Fruit fly (Drosophila melanogaster) whole organism: ENCODE measurements around the gene Svip.

Experiments
- CG8478 ChIP-seq: fragments of >200 bp; optimal IDR thresholded peaks from 2 replicates; lab custom pipeline; 2018; ENCODE audit warnings: inconsistent platforms
- Dll ChIP-seq: fragments of >200 bp; optimal IDR thresholded peaks from 2 replicates; lab custom pipeline; 2017
- EcR ChIP-seq, 2 experiments: fragments of >200 bp; optimal IDR thresholded peaks; 2 replicates each; lab custom pipeline; 2017; ENCODE audit warnings: missing biosample characterization in 2 of 2, missing genetic modification characterization in 2 of 2, missing genetic modification reagents in 2 of 2
- pan ChIP-seq: fragments of >200 bp; optimal IDR thresholded peaks from 2 replicates; lab custom pipeline; 2017
- psq ChIP-seq: fragments of >200 bp; optimal IDR thresholded peaks from 2 replicates; lab custom pipeline; 2017
- usp ChIP-seq: fragments of >200 bp; optimal IDR thresholded peaks from 2 replicates; lab custom pipeline; 2017; ENCODE audit warnings: missing biosample characterization, missing genetic modification characterization, mixed read lengths

Svip gene

DNA sequence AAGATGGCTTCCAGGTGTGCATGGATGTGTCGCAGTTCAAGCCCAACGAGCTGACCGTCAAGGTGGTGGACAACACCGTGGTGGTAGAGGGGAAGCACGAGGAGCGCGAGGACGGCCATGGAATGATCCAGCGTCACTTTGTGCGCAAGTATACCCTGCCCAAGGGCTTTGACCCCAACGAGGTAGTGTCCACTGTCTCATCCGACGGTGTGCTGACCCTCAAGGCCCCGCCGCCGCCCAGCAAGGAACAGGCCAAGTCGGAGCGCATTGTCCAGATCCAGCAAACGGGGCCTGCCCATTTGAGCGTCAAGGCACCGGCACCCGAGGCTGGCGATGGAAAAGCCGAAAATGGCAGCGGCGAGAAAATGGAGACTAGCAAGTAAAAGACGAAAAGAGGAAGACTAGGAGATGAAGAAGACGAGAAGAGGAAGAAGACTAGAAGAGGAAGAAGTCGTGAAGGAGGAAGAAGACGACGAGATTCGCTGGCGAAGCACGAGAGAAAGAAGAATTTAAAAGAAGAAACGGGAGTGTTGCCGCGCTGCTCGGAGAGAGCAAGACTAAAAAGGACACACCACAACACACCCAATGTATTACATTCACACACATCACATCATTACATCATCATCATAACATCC lies 25.8 kb downstream of the Svip start:
- TF ChIP-seq psq (lab: Kevin White, UChicago) (no peak), EcR (GFP tag; optimal IDR thresholded peaks at IDR 0.05; lab: Kevin White, UChicago) (peak in 1 of 2 experiments; percentile 17)

DNA sequence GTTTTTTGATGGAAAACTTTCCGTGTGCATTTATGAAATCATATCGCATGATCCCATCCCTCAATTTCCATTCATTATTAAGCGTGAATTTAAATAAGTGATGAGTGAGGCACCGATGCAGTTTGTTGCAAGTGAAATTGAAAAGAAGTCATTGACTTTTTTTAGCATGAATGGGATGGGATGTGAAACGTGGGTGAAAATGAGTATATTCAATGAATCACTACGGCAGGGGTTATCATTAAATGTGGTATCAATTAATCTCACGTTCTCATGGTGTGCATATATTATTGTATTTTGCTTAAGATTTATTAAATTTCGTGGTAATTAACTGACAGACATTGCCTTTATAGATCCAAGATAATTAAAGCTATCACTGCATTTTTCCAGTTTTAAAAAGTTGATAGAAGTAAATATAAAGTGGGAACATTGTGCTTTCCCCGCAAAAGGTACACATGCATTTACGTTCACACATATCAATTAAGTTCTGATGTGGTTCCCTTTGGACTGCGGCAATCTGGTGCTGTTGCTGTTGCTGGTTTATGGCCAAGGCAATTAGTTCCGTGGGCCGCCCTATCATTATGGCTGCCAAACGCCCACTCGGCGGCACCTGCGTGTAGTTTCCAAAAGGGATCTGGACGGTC lies 32.7 kb downstream of the Svip start:
- no peak for TF ChIP-seq CG8478
- TF ChIP-seq pan (lab: Kevin White, UChicago), result no peak
- no peak for TF ChIP-seq usp (GFP tag; lab: Kevin White, UChicago)
- TF ChIP-seq Dll (lab: Kevin White, UChicago), result no peak
- TF ChIP-seq psq (lab: Kevin White, UChicago), result no peak
- no peak for TF ChIP-seq EcR (GFP tag; optimal IDR thresholded peaks at IDR 0.05; lab: Kevin White, UChicago)

DNA sequence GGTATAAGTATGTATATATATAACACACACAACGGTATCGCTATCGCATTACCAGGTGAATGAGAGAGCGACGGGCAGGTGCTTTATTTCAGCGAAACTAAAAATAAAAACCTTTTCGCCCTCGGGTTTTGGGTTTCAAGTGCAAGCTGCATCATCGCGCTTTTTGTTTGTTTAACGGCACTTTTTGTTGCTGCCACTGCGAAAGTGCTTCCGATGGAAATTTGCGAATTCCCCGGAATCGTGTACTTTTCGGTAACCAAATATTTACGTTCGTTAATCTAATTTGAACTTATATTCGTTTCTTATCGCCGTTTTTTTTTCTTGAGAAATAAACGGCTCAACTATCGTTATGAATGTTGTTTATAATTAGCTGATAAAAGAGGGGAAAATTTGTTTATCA lies 37.2 kb downstream of the Svip start:
- TF ChIP-seq usp (GFP tag; lab: Kevin White, UChicago) (no peak), pan (lab: Kevin White, UChicago) (no peak), Dll (lab: Kevin White, UChicago) (no peak), psq (lab: Kevin White, UChicago) (no peak), EcR (GFP tag; optimal IDR thresholded peaks at IDR 0.05; lab: Kevin White, UChicago) (no peak), CG8478 (no peak)

DNA sequence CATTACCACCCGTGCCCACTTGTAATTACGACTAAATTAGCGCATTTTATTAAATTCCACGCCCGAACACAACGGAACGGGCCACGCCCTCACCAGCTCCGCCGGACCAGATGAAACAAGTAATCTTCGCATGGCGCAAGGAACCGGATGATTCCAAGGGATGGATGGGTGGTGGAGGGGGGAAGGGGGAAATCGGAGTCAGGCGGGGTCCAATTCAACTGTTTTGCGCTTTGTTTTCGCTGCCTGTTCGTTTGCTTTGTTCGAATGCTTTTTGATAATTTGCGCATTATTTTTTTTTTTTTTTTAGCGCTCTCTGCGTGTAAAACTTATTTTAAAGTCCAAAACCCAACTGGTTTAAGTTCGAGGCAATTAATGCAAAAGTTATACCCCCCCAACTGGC lies 37.9 kb downstream of the Svip start:
- TF ChIP-seq EcR (GFP tag; optimal IDR thresholded peaks at IDR 0.05; lab: Kevin White, UChicago), result no peak
- no peak for TF ChIP-seq Dll (lab: Kevin White, UChicago)
- no peak for TF ChIP-seq psq (lab: Kevin White, UChicago)
- TF ChIP-seq pan (lab: Kevin White, UChicago), result no peak
- no peak for TF ChIP-seq usp (GFP tag; lab: Kevin White, UChicago)
- TF ChIP-seq CG8478, result no peak

DNA sequence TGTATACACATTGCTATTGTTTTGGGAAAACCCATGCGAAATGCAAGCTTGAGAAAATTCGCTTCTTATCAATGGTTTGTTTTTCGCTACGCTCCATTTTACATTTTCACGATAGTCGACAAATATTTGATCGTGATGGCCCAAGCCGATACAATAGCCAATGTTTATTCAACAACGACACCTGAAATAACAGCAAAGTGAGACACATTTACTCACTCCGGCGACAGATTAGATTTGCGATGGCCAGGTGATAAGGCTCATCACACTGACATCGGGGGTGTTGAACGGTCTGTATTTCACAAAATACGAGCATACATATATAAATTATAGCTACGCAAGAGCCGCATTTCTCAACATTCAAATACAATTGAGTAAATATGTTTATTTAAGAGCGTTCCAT lies 38.4 kb downstream of the Svip start:
- TF ChIP-seq Dll (lab: Kevin White, UChicago), result no peak
- TF ChIP-seq EcR (GFP tag; optimal IDR thresholded peaks at IDR 0.05; lab: Kevin White, UChicago), result no peak
- no peak for TF ChIP-seq CG8478
- no peak for TF ChIP-seq usp (GFP tag; lab: Kevin White, UChicago)
- no peak for TF ChIP-seq pan (lab: Kevin White, UChicago)
- no peak for TF ChIP-seq psq (lab: Kevin White, UChicago)

DNA sequence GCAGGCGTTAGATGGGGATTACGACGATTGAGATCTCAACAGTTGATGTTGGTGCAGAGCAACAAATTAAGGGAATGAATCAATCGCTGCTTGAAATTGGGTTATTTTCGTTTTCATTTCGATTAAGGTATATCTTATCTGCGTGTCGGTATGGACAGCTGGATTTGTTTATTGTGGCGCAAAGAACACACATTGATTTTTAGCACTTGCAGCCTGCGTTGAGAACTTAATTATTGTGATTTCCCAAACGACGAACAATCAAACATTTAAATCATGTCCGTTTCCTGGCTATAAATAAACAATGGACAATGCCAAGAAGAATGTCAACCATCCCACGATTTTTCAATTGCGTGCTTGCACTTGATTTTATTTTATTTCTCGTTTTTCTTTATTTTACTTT lies 39.2 kb downstream of the Svip start:
- TF ChIP-seq CG8478 (no peak), EcR (GFP tag; optimal IDR thresholded peaks at IDR 0.05; lab: Kevin White, UChicago) (no peak), Dll (lab: Kevin White, UChicago) (no peak), psq (lab: Kevin White, UChicago) (no peak), usp (GFP tag; lab: Kevin White, UChicago) (no peak), pan (lab: Kevin White, UChicago) (no peak)

DNA sequence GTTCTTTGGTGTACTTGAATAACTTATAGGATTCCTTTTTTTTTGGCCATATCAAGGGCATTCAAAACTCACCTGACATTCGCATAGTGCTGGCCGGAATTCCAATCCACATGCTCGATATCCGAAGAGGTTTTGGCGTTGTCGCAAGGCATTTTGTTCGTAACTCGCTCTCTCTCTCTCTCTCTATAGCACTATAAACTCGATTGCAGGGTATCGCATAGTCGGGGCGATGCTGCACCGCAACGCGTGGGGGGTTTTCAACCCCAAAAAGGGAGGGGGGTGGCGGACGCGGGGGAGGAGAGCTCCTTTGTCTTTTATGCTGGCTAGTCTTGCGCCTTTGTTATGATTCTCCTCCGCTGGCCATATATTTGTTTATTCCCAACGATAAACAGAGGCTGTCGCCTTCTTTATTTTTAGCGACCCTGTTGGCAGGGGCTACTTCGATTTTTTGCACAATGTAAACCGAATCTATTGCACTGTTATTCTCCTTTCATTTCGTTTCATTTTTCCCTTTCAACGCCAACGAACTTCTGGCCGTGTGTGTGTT lies 39.7 kb downstream of the Svip start:
- TF ChIP-seq usp (GFP tag; lab: Kevin White, UChicago) (no peak), EcR (GFP tag; optimal IDR thresholded peaks at IDR 0.05; lab: Kevin White, UChicago) (peak in 1 of 2 experiments; percentile 56)

DNA sequence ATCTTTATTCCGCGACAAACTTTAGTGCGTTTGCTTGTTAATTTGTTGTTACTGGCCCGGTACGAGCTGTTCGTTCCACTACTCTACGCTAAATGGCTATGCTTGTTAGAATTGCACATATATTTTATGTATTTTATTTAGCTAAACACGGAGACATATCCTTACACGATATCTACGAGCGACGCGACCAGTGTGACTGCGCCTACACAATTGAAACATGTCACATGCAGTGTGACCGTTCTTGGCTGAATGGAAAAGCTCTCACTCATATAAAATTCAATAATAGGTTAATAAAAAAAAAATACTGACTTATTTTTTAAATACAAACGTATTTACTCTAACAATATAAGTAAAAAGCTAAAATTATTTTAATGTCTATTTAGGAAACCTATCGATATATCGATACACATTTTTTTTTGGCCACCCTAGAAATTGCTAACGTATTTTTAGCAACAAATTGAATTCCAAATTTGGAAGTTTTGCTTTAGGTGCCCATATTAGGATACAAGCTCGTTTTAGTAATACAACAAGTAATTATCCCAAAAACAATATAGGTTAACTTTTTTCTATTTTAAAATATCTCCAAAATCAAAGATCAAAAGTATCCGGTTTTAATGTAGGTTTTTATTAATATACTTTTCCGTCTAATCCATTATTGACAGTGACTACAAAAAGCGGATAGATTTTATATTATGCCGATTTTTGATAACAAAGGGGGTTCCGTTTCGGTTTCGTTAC lies 40.4 kb downstream of the Svip start, which contains the start of gene CG4080:
TSS of gene CG4080 (minus strand) at position 215 of the 738 bp plus-strand sequence.
- no peak for TF ChIP-seq usp (GFP tag; lab: Kevin White, UChicago)

DNA sequence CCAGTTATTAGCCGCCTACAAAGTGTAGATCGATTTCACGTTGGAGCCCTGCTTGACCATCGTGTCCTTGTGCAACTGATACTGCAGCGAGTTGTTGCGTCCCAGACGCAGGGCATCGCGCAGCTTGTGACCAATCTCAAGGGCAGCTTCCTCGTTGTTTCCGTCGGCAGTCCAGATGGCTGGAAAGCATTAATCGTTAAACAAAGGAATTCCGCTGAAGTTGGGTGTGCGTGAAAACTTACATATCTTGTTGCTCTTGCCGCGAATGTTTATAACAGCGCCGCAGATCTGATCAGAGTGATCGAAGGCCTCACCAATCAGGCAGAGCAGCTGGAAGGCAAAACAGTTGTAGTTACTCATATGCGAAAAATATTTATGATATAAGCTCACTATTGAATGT lies 41.1 kb downstream of the Svip start:
- no peak for TF ChIP-seq psq (lab: Kevin White, UChicago)
- no peak for TF ChIP-seq Dll (lab: Kevin White, UChicago)
- no peak for TF ChIP-seq pan (lab: Kevin White, UChicago)
- no peak for TF ChIP-seq CG8478
- TF ChIP-seq EcR (GFP tag; optimal IDR thresholded peaks at IDR 0.05; lab: Kevin White, UChicago), result no peak
- TF ChIP-seq usp (GFP tag; lab: Kevin White, UChicago), result no peak

DNA sequence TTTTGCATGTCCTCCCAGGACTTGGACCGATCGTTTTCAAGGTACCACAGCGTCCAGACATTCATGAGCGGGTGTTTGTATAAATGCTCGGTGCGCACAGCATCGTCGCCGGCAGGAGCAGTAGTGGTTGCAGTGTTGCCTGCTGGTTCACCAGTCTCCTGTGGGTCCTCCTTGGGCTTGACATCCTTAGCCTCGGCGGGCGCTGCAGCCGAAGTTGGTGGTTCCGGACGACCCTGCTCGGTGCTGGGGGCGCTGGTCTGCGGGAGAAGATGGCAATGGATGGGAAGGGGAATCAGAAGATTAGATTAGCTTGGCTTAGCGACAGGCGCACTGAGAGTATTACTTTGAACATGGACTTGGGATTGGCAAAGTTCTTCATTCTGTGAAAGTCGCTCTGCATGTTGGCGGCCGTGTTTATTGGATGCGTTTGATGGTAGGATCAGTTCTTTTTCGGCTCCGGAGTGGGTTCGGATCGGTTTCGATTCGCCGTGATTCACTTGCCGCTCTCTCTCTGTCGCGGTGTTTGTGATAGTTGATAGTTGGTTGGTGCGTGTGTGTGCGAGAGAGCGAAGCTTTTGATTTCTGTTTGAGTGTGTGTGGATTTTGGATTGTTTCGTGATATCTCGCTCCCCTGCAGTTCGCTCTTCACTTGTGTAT lies 42.0 kb downstream of the Svip start:
- no peak for TF ChIP-seq psq (lab: Kevin White, UChicago)
- TF ChIP-seq usp (GFP tag; lab: Kevin White, UChicago), result no peak
- no peak for TF ChIP-seq pan (lab: Kevin White, UChicago)
- no peak for TF ChIP-seq EcR (GFP tag; optimal IDR thresholded peaks at IDR 0.05; lab: Kevin White, UChicago)
- TF ChIP-seq CG8478, result no peak
- no peak for TF ChIP-seq Dll (lab: Kevin White, UChicago)

DNA sequence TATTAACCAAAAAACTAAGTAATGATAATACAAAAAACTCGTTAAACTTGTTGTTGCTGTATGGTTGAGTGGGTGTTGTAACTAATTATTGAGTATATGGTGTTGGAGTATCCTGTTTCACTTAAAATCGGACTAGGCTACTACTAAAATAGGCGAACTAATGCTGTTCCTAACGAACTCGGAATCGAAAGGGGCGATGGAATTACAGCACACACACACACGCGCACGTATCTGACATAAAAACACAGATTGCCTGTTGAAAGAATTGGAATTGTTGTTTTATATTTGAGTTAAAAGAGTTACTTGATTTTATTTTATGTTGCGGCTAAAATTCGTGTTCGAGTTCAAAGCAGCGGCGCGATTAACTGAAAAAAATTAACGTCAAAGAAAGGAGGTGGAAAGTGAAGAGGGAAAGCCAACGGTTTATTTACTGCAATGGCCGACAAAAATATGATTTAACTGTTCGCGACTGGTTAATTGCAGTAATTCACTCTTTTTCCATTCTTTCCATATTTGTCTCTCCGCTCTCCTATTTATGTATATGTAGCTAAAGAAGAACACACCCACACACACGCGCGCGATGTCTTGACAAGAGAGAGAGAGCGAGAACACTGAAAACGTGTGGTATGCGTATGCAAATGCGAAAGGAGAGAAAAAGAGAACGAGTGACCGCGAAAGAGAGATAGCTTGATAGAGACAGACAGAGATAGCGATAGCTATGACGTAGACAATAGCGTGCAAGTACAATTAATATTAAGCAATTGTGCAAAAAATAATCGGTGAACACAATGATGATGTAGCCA lies 42.8 kb downstream of the Svip start:
- TF ChIP-seq EcR (GFP tag; optimal IDR thresholded peaks at IDR 0.05; lab: Kevin White, UChicago) (no peak), CG8478 (peak; percentile 48)
